Fruit fly (Drosophila melanogaster): ENCODE measurements around the gene LeuRS.

LeuRS gene

DNA sequence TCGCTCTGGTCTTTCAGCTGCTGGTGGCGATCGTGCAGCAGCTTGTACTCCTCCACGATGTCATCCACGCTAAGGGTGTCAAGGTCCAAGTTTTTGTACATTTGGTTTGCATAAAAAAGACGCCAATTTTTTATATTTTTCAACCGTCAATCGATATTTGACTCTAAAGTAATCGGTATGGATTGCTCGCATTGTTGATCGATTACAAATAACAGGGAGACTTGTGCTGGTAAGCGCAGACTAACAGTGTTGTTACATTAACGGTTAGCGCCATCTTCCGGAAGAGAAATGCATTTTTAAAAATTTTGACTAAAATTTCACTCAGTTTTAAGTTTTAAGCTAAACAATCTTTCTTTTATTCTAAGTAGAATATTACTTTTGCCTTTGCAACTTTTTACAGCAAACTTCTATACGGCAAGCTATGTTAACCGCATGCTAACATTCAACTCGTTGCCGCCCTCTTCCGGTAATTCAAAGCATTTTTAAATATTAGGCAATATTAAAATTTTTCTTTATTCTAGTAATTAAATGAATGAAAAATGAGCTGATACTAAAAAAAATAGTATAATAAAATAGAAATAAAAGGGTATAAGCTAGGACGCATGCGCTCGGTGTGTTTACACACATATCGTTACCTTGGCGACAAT is 15.9 kb upstream of the LeuRS start, which contains the start of the genes Spindly and IFT57 (continued):
- TF ChIP-seq bowl (GFP tag; IDR thresholded peaks at IDR 0.05): no peak
- TF ChIP-seq CG33213 (GFP tag; optimal IDR thresholded peaks at IDR 0.05): no peak
- TF ChIP-seq CG2129 (GFP tag; IDR thresholded peaks at IDR 0.05; ENCODE audit: partially characterized antibody): peak; percentile 36; the same call in 1 of the 2 replicates
- TF ChIP-seq CG10979 (tag; optimal IDR thresholded peaks at IDR 0.05): no peak
- TF ChIP-seq bigmax (GFP tag; optimal IDR thresholded peaks at IDR 0.05): no peak
- no peak for TF ChIP-seq CG2678 (tag; optimal IDR thresholded peaks at IDR 0.05)
- TF ChIP-seq emc (GFP tag; optimal IDR thresholded peaks at IDR 0.05): no peak
- no peak for TF ChIP-seq CG12236 (GFP tag; optimal IDR thresholded peaks at IDR 0.05)
- TF ChIP-seq p53 (GFP tag; optimal IDR thresholded peaks at IDR 0.05): no peak
- no peak for TF ChIP-seq cad (GFP tag; optimal IDR thresholded peaks at IDR 0.05)
- no peak for TF ChIP-seq CG17612 (GFP tag; IDR thresholded peaks at IDR 0.05)
- peak; percentile 9 for TF ChIP-seq CoRest (tag; optimal IDR thresholded peaks at IDR 0.05)
- TF ChIP-seq CG10321 (GFP tag; IDR thresholded peaks at IDR 0.05): no peak
- no peak for TF ChIP-seq NC2β (GFP tag; optimal IDR thresholded peaks at IDR 0.05)
- TF ChIP-seq CG8290 (GFP tag; optimal IDR thresholded peaks at IDR 0.05): no peak
- TF ChIP-seq CG8290 (tag; optimal IDR thresholded peaks at IDR 0.05): no peak
- no peak for TF ChIP-seq CG5953 (GFP tag; IDR thresholded peaks at IDR 0.05)
- TF ChIP-seq fd64A (GFP tag; optimal IDR thresholded peaks at IDR 0.05): no peak
- TF ChIP-seq CG30020 (tag; optimal IDR thresholded peaks at IDR 0.05): no peak
- TF ChIP-seq chm (GFP tag; IDR thresholded peaks at IDR 0.05): no peak
- TF ChIP-seq CG13123 (GFP tag; optimal IDR thresholded peaks at IDR 0.05): no peak
- TF ChIP-seq CG12744 (GFP tag; optimal IDR thresholded peaks at IDR 0.05): no peak
- TF ChIP-seq CG3726 (GFP tag; IDR thresholded peaks at IDR 0.05): no peak
- TF ChIP-seq Rfx (GFP tag; IDR thresholded peaks at IDR 0.05): no peak
- no peak for TF ChIP-seq otp (GFP tag; IDR thresholded peaks at IDR 0.05)
- TF ChIP-seq dan (GFP tag; IDR thresholded peaks at IDR 0.05): no peak
- TF ChIP-seq Lpt (GFP tag; optimal IDR thresholded peaks at IDR 0.05): no peak
- peak; percentile 62; the same call in 1 of the 4 replicates for TF ChIP-seq chinmo (GFP tag; IDR thresholded peaks at IDR 0.05; ENCODE audit: partially characterized antibody)
- no peak for TF ChIP-seq CG30403 (GFP tag; optimal IDR thresholded peaks at IDR 0.05)
- TF ChIP-seq Stat92E (GFP tag; optimal IDR thresholded peaks at IDR 0.05): no peak
- TF ChIP-seq CG10274 (GFP tag; optimal IDR thresholded peaks at IDR 0.05): no peak
- TF ChIP-seq sim (GFP tag; IDR thresholded peaks at IDR 0.05): no peak
- no peak for TF ChIP-seq CG17829 (tag; optimal IDR thresholded peaks at IDR 0.05)
- no peak for TF ChIP-seq CG31224 (GFP tag; IDR thresholded peaks at IDR 0.05)
- TF ChIP-seq CG7963 (GFP tag; IDR thresholded peaks at IDR 0.05; ENCODE audit: partially characterized antibody): no peak
- no peak for TF ChIP-seq CG8388 (GFP tag; optimal IDR thresholded peaks at IDR 0.05)
- no peak for TF ChIP-seq CG10959 (GFP tag; IDR thresholded peaks at IDR 0.05)
- TF ChIP-seq CG4730 (GFP tag; IDR thresholded peaks at IDR 0.05): no peak
- TF ChIP-seq CG14710 (tag; optimal IDR thresholded peaks at IDR 0.05): peak; percentile 4
- TF ChIP-seq slbo (GFP tag; IDR thresholded peaks at IDR 0.05): no peak
- no peak for TF ChIP-seq CG14441 (GFP tag; IDR thresholded peaks at IDR 0.05)
- TF ChIP-seq ATbp (GFP tag; optimal IDR thresholded peaks at IDR 0.05): no peak
- no peak for TF ChIP-seq TFAM (GFP tag; optimal IDR thresholded peaks at IDR 0.05)
- TF ChIP-seq esg (GFP tag; conservative IDR thresholded peaks at IDR 0.05): no peak
- no peak for TF ChIP-seq CG16779 (GFP tag; IDR thresholded peaks at IDR 0.05)
- TF ChIP-seq gcm2 (GFP tag; optimal IDR thresholded peaks at IDR 0.05): no peak
- TF ChIP-seq CG3065 (GFP tag; optimal IDR thresholded peaks at IDR 0.05): no peak
- TF ChIP-seq prd (optimal IDR thresholded peaks at IDR 0.05): no peak
- TF ChIP-seq prd (GFP tag; IDR thresholded peaks at IDR 0.05): no peak
- no peak for TF ChIP-seq CG17802 (tag; optimal IDR thresholded peaks at IDR 0.05)
- TF ChIP-seq ken (GFP tag; IDR thresholded peaks at IDR 0.05): no peak
- TF ChIP-seq Dll (GFP tag; IDR thresholded peaks at IDR 0.05; ENCODE audit: partially characterized antibody): peak; percentile 75
